Fruit fly (Drosophila melanogaster): ENCODE results near the gene dpr5.

Gene dpr5

dm6 chr3R:11531893-11532292 is 32.1 kb downstream of the dpr5 start:
- TF ChIP-seq Hr83 (GFP tag; optimal IDR thresholded peaks at IDR 0.05; ENCODE audit: poor library complexity, severe bottlenecking) (no peak), sv (GFP tag; optimal IDR thresholded peaks at IDR 0.05) (no peak), jim (GFP tag; optimal IDR thresholded peaks at IDR 0.05) (no peak), Jra (GFP tag; optimal IDR thresholded peaks at IDR 0.05) (no peak), CrebA (GFP tag; optimal IDR thresholded peaks at IDR 0.05; ENCODE audit: borderline replicate concordance) (no peak), dmrt93B (GFP tag; optimal IDR thresholded peaks at IDR 0.05) (no peak), CG32264 (GFP tag; optimal IDR thresholded peaks at IDR 0.05) (no peak), Dfd (GFP tag; optimal IDR thresholded peaks at IDR 0.05) (peak; percentile 72)

- TF ChIP-seq dmrt93B (GFP tag; optimal IDR thresholded peaks at IDR 0.05) (no peak), fru (GFP tag; optimal IDR thresholded peaks at IDR 0.05) (no peak), CrebA (GFP tag; optimal IDR thresholded peaks at IDR 0.05; ENCODE audit: borderline replicate concordance) (no peak), Myc (optimal IDR thresholded peaks at IDR 0.05) (no peak)
These were observed 43.3 kb downstream of the dpr5 start, which contains the start of gene dpr4 for dm6 chr3R:11542899-11543619. dpr4 (minus strand) TSS chr3R:11542949.

- TF ChIP-seq Dfd (GFP tag; optimal IDR thresholded peaks at IDR 0.05) (no peak), rgr (GFP tag; optimal IDR thresholded peaks at IDR 0.05) (no peak), Myc (optimal IDR thresholded peaks at IDR 0.05) (no peak), psq (GFP tag; optimal IDR thresholded peaks at IDR 0.05) (no peak), Sp1 (GFP tag; optimal IDR thresholded peaks at IDR 0.05) (no peak), lola (GFP tag; optimal IDR thresholded peaks at IDR 0.05) (no peak), woc (GFP tag; optimal IDR thresholded peaks at IDR 0.05) (no peak), CG9705 (GFP tag; optimal IDR thresholded peaks at IDR 0.05) (no peak), jim (GFP tag; optimal IDR thresholded peaks at IDR 0.05) (no peak), foxo (GFP tag; optimal IDR thresholded peaks at IDR 0.05) (no peak), N (GFP tag; optimal IDR thresholded peaks at IDR 0.05) (no peak), Rel (GFP tag; optimal IDR thresholded peaks at IDR 0.05) (no peak), Rel (tag; optimal IDR thresholded peaks at IDR 0.05) (no peak), ey (GFP tag; optimal IDR thresholded peaks at IDR 0.05) (no peak), GATAd (GFP tag; optimal IDR thresholded peaks at IDR 0.05) (no peak), CrebA (GFP tag; optimal IDR thresholded peaks at IDR 0.05; ENCODE audit: borderline replicate concordance) (no peak), Abd-B (GFP tag; optimal IDR thresholded peaks at IDR 0.05) (no peak), usp (GFP tag; optimal IDR thresholded peaks at IDR 0.05) (no peak), h (GFP tag; optimal IDR thresholded peaks at IDR 0.05) (no peak), dl (GFP tag; optimal IDR thresholded peaks at IDR 0.05; ENCODE audit: insufficient read depth in 1 of 2, partially characterized antibody in 2 of 2) (no peak)
These were observed 44.4 kb downstream of the dpr5 start for dm6 chr3R:11544150-11544549.

- no peak for TF ChIP-seq pan (optimal IDR thresholded peaks at IDR 0.05)
- TF ChIP-seq Myc (optimal IDR thresholded peaks at IDR 0.05) = no peak
- TF ChIP-seq h (GFP tag; optimal IDR thresholded peaks at IDR 0.05) = no peak
- no peak for TF ChIP-seq Rel (GFP tag; optimal IDR thresholded peaks at IDR 0.05)
- TF ChIP-seq Rel (tag; optimal IDR thresholded peaks at IDR 0.05) = no peak
- no peak for TF ChIP-seq Vsx2 (GFP tag; optimal IDR thresholded peaks at IDR 0.05; ENCODE audit: partially characterized antibody)
- peak; percentile 21 for TF ChIP-seq Dfd (GFP tag; optimal IDR thresholded peaks at IDR 0.05)
These were observed 51.3 kb downstream of the dpr5 start for dm6 chr3R:11551071-11551470.

- TF ChIP-seq Abd-B (GFP tag; optimal IDR thresholded peaks at IDR 0.05) (no peak), dsf (GFP tag; optimal IDR thresholded peaks at IDR 0.05; ENCODE audit: borderline replicate concordance) (no peak), CrebA (GFP tag; optimal IDR thresholded peaks at IDR 0.05; ENCODE audit: borderline replicate concordance) (no peak), fru (GFP tag; optimal IDR thresholded peaks at IDR 0.05) (no peak), N (GFP tag; optimal IDR thresholded peaks at IDR 0.05) (no peak), Hnf4 (GFP tag; optimal IDR thresholded peaks at IDR 0.05) (no peak), Dif (GFP tag; optimal IDR thresholded peaks at IDR 0.05; ENCODE audit: partially characterized antibody) (no peak), CG9705 (GFP tag; optimal IDR thresholded peaks at IDR 0.05) (no peak), Vsx2 (GFP tag; optimal IDR thresholded peaks at IDR 0.05; ENCODE audit: partially characterized antibody) (no peak), Mio (GFP tag; optimal IDR thresholded peaks at IDR 0.05) (no peak), dl (GFP tag; optimal IDR thresholded peaks at IDR 0.05; ENCODE audit: insufficient read depth in 1 of 2, partially characterized antibody in 2 of 2) (no peak), brk (GFP tag; optimal IDR thresholded peaks at IDR 0.05) (no peak), usp (GFP tag; optimal IDR thresholded peaks at IDR 0.05) (no peak), br (GFP tag; optimal IDR thresholded peaks at IDR 0.05) (no peak), foxo (GFP tag; optimal IDR thresholded peaks at IDR 0.05) (no peak)
These were observed 54.1 kb downstream of the dpr5 start, which contains the start of gene CG14708 for dm6 chr3R:11553845-11554244. CG14708 (plus strand) TSS chr3R:11554145.

All from whole organism, wandering third instar larva.